Worm (Caenorhabditis elegans) whole organism, young adult: ENCODE data around the gene Y50D4A.10.
A peak's percentile ranks its signal among the peaks of the same experiment; 100 is the strongest.

Experiments used
- B0035.1 ChIP-seq: sonication (generic microtip); optimal IDR thresholded peaks from 2 replicates; lab custom pipeline; 2016; ENCODE audit warnings: missing genetic modification characterization, mild to moderate bottlenecking, missing compliant biosample characterization, missing genotype, missing genetic modification reagents
- B0261.1 ChIP-seq: sonication (generic microtip); optimal IDR thresholded peaks from 2 replicates; lab custom pipeline; 2016; ENCODE audit warnings: mild to moderate bottlenecking, missing genetic modification characterization, moderate library complexity, missing compliant biosample characterization
- B0336.3 ChIP-seq: fragments of 200-800 bp; sonication (Bioruptor generic); IDR thresholded peaks from 2 replicates; pipeline ENCODE4 v1.3.6; 2022; ENCODE audit warnings: missing genetic modification characterization, missing compliant biosample characterization
- F23B12.7 ChIP-seq: sonication (generic microtip); optimal IDR thresholded peaks from 2 replicates; lab custom pipeline; 2017; ENCODE audit warnings: missing genetic modification characterization, mild to moderate bottlenecking, missing compliant biosample characterization, antibody characterized with exemption, moderate library complexity; ENCODE audit not compliant: insufficient read depth
- F37B4.10 ChIP-seq: fragments of 200-800 bp; sonication (Bioruptor generic); IDR thresholded peaks from 2 replicates; pipeline ENCODE4 v1.3.6; 2022; ENCODE audit warnings: missing genetic modification characterization, missing compliant biosample characterization
- T26A5.8 ChIP-seq: sonication (generic microtip); optimal IDR thresholded peaks from 2 replicates; lab custom pipeline; 2016; ENCODE audit warnings: missing genetic modification characterization, missing compliant biosample characterization
- Y53F4B.3 ChIP-seq: fragments of 200-800 bp; sonication (Bioruptor generic); IDR thresholded peaks from 2 replicates; pipeline ENCODE4 v1.3.6; 2022; ENCODE audit warnings: missing genetic modification reagents, missing genetic modification characterization, missing compliant biosample characterization
- Y56A3A.18 ChIP-seq: fragments of 200-800 bp; sonication (Bioruptor generic); IDR thresholded peaks from 2 replicates; pipeline ENCODE4 v1.3.6; 2022; ENCODE audit warnings: missing genetic modification reagents, missing genetic modification characterization, missing compliant biosample characterization
- Y79H2A.3 ChIP-seq: fragments of 200-800 bp; sonication (Bioruptor generic); conservative IDR thresholded peaks from 2 replicates; pipeline ENCODE4 v1.3.6; 2022; ENCODE audit warnings: missing genetic modification reagents, missing genetic modification characterization, missing compliant biosample characterization
- ama-1 ChIP-seq, 3 experiments: fragments of 150-350 bp in 1 of 3; sonication (generic microtip) in 2 of 3; optimal IDR thresholded peaks; 2 replicates each; lab custom pipeline; 2014 to 2018; ENCODE audit warnings: missing biosample characterization in 2 of 3, missing genetic modification characterization in 2 of 3, missing genetic modification reagents in 2 of 3
- aptf-3 ChIP-seq: fragments of 200-800 bp; sonication (Bioruptor generic); IDR thresholded peaks from 2 replicates; pipeline ENCODE4 v1.3.6; 2022; ENCODE audit warnings: missing genetic modification characterization, missing compliant biosample characterization
- cebp-2 ChIP-seq: fragments of 200-800 bp; sonication (Bioruptor generic); IDR thresholded peaks from 2 replicates; pipeline ENCODE4 v1.3.6; 2022; ENCODE audit warnings: missing genetic modification characterization, missing compliant biosample characterization
- ceh-58 ChIP-seq: fragments of 200-800 bp; sonication (Bioruptor generic); IDR thresholded peaks from 2 replicates; pipeline ENCODE4 v1.3.6; 2022; ENCODE audit warnings: missing genetic modification characterization, missing compliant biosample characterization
- dpff-1 ChIP-seq: sonication (generic microtip); optimal IDR thresholded peaks from 2 replicates; lab custom pipeline; 2017; ENCODE audit warnings: mild to moderate bottlenecking, missing genetic modification characterization, missing compliant biosample characterization
- egrh-3 ChIP-seq: fragments of 200-800 bp; sonication (Bioruptor generic); IDR thresholded peaks from 2 replicates; pipeline ENCODE4 v1.3.6; 2022; ENCODE audit warnings: missing genetic modification reagents, missing genetic modification characterization, missing compliant biosample characterization
- ets-4 ChIP-seq: fragments of 200-800 bp; sonication (Bioruptor generic); optimal IDR thresholded peaks from 2 replicates; lab custom pipeline; 2018; ENCODE audit warnings: mild to moderate bottlenecking, missing genetic modification characterization, missing compliant biosample characterization
- hlh-26 ChIP-seq: fragments of 200-800 bp; sonication (Bioruptor generic); conservative IDR thresholded peaks from 2 replicates; pipeline ENCODE4 v1.3.6; 2022; ENCODE audit warnings: missing genetic modification reagents, missing genetic modification characterization, missing compliant biosample characterization
- hsf-1 ChIP-seq: fragments of 200-800 bp; sonication (Bioruptor generic); IDR thresholded peaks from 2 replicates; pipeline ENCODE4 v1.3.6; 2022; ENCODE audit warnings: missing genetic modification reagents, missing genetic modification characterization, missing compliant biosample characterization
- let-526 ChIP-seq: fragments of 200-800 bp; sonication (Bioruptor generic); IDR thresholded peaks from 2 replicates; pipeline ENCODE4 v1.3.6; 2022; ENCODE audit warnings: missing genetic modification reagents, missing genetic modification characterization, missing compliant biosample characterization
- lin-26 ChIP-seq: fragments of 200-800 bp; sonication (Bioruptor generic); IDR thresholded peaks from 2 replicates; pipeline ENCODE4 v1.3.6; 2022; ENCODE audit warnings: missing genetic modification reagents, missing genetic modification characterization, missing compliant biosample characterization
- lin-40 ChIP-seq: sonication (generic microtip); optimal IDR thresholded peaks from 2 replicates; lab custom pipeline; 2016; ENCODE audit warnings: missing genetic modification characterization, mild to moderate bottlenecking, missing compliant biosample characterization, missing genotype, missing genetic modification reagents
- madf-3 ChIP-seq: fragments of 200-800 bp; sonication (Bioruptor generic); IDR thresholded peaks from 2 replicates; pipeline ENCODE4 v1.3.6; 2022; ENCODE audit warnings: missing genetic modification reagents, missing genetic modification characterization, missing compliant biosample characterization
- mcd-1 ChIP-seq: fragments of 200-800 bp; sonication (Bioruptor generic); IDR thresholded peaks from 2 replicates; pipeline ENCODE4 v1.3.6; 2022; ENCODE audit warnings: missing genetic modification reagents, missing genetic modification characterization, missing compliant biosample characterization
- nfyb-1 ChIP-seq: fragments of 200-800 bp; sonication (Bioruptor generic); IDR thresholded peaks from 2 replicates; pipeline ENCODE4 v1.3.6; 2022; ENCODE audit warnings: missing genetic modification reagents, missing genetic modification characterization, missing compliant biosample characterization
- nhr-179 ChIP-seq: sonication (generic microtip); optimal IDR thresholded peaks from 2 replicates; lab custom pipeline; 2016; ENCODE audit warnings: mild to moderate bottlenecking, missing genetic modification characterization, missing compliant biosample characterization
- nhr-27 ChIP-seq: fragments of 200-800 bp; sonication (Bioruptor generic); optimal IDR thresholded peaks from 2 replicates; lab custom pipeline; 2018; ENCODE audit warnings: mild to moderate bottlenecking, missing genetic modification characterization, moderate library complexity, missing compliant biosample characterization
- nhr-80 ChIP-seq: sonication (generic microtip); optimal IDR thresholded peaks from 2 replicates; lab custom pipeline; 2016; ENCODE audit warnings: missing genetic modification characterization, missing compliant biosample characterization
- nhr-90 ChIP-seq: sonication (generic microtip); optimal IDR thresholded peaks from 2 replicates; lab custom pipeline; 2016; ENCODE audit warnings: missing genotype, mild to moderate bottlenecking, missing genetic modification characterization, missing compliant biosample characterization
- repo-1 ChIP-seq: sonication (generic microtip); optimal IDR thresholded peaks from 2 replicates; lab custom pipeline; 2017; ENCODE audit warnings: mild to moderate bottlenecking, missing genetic modification characterization, missing compliant biosample characterization
- sdz-38 ChIP-seq: sonication (generic microtip); optimal IDR thresholded peaks from 2 replicates; lab custom pipeline; 2016; ENCODE audit warnings: missing genotype, missing genetic modification characterization, missing compliant biosample characterization
- tbp1 ChIP-seq: fragments of 200-800 bp; sonication (Bioruptor generic); optimal IDR thresholded peaks from 2 replicates; lab custom pipeline; 2018; ENCODE audit warnings: mild to moderate bottlenecking, missing genetic modification characterization, missing compliant biosample characterization
- unc-62 ChIP-seq: fragments of 150-350 bp; optimal IDR thresholded peaks from 2 replicates; lab custom pipeline; 2014; ENCODE audit warnings: missing biosample characterization, missing genetic modification reagents, missing genetic modification characterization
- zfh-2 ChIP-seq: fragments of 200-800 bp; sonication (Bioruptor generic); conservative IDR thresholded peaks from 2 replicates; pipeline ENCODE4 v1.3.6; 2022; ENCODE audit warnings: missing genetic modification reagents, missing genetic modification characterization, missing compliant biosample characterization
- ztf-18 ChIP-seq: sonication (generic microtip); optimal IDR thresholded peaks from 2 replicates; lab custom pipeline; 2016; ENCODE audit warnings: missing genotype, mild to moderate bottlenecking, missing genetic modification characterization, missing compliant biosample characterization
- ztf-28 ChIP-seq: fragments of 200-800 bp; sonication (Bioruptor generic); IDR thresholded peaks from 2 replicates; pipeline ENCODE4 v1.3.6; 2022; ENCODE audit warnings: missing genetic modification reagents, missing genetic modification characterization, missing compliant biosample characterization

Y50D4A.10 gene

DNA sequence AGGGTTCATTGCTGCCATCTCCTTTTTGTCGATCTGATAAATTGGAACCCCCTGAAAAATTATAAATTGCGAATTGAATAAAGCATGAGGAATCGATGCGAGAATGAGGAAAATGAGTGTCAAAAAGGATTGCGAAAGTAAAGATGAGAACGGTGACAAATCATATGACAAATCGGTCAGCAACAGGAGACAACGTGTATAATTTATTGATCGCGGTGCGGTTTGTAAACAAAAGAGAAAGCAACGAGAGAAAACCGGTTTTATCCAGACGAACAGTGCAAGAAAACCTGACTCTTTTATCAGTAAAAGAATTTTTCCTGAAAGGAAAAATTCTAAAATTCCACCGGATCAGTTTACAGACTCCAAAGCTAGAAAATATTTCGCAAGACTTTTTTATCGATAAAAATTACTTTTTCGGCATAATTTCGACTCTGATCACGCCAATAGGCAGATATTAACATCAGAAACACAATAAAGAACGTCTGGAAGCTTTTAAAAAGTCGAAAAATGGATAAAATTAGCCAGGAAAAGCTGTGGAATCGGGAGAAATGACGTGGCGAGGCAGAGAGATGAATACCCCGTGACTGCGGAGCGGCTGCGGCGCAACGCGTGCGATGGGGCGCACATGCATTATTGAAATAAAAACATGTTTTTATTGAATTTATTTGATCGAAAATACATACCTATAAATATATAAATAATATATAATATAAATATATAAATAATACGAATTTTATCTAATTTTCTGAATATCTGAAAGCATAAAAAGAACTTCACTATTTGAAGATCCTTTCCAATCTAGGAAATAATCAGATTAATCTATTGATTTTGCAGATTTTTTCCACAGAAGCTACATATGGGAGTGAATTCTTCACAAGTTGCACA, 43.8 kb upstream of the Y50D4A.10 start, which contains the start of the genes rab-1 and C39F7.5 (continued):
- peak; percentile 2 for TF ChIP-seq ztf-18
- peak; percentile 23 for TF ChIP-seq tbp1 (GFP tag; lab: Kevin White, UChicago)
- peak; percentile 43 for TF ChIP-seq nhr-80 (tag; lab: Kevin White, UChicago)
- no peak for TF ChIP-seq unc-62 (GFP tag; lab: Kevin White, UChicago)

DNA sequence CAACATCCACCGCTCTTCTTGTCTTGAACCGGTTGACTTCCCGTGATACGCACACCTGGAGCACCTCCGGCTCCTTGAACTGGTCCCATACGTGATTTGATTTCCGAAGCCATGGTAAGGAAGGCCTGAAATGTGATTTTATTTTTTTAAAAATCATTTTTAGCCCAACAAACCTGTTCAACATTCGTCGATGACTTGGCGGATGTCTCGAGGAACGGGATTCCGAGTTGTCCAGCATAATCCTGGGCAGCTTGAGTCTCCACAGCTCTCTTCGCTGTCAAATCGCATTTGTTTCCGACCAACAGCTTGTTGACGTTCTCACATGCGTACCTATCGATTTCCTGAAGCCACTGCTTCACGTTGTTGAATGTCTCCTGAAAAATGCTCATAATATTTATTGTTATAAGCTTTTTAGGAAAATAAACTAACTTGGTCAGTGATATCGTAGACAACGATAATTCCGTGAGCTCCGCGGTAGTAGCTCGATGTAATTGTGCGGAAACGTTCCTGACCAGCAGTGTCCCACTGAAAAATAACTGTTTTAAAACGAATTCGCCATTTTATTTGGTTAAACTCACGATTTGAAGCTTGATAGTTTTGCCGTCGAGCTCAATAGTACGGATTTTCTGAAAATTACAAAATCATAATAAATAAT, 42.8 kb upstream of the Y50D4A.10 start:
- TF ChIP-seq aptf-3 (GFP tag; lab: Robert Waterston, UW) (0 out of 2 replicates have a peak, but pooled peaks have one; percentile 42), dpff-1 (tag; lab: Kevin White, UChicago) (peak; percentile 18), cebp-2 (0 out of 2 replicates have a peak, but pooled peaks have one; percentile 7), Y53F4B.3 (GFP tag; lab: Robert Waterston, UW) (no peak), repo-1 (tag; lab: Kevin White, UChicago) (peak; percentile 61), ceh-58 (GFP tag; lab: Robert Waterston, UW) (no peak), hsf-1 (GFP tag; lab: Robert Waterston, UW) (0 out of 2 replicates have a peak, but pooled peaks have one; percentile 52), nhr-27 (tag; lab: Kevin White, UChicago) (no peak), B0336.3 (GFP tag; lab: Robert Waterston, UW) (0 out of 2 replicates have a peak, but pooled peaks have one; percentile 9)

DNA sequence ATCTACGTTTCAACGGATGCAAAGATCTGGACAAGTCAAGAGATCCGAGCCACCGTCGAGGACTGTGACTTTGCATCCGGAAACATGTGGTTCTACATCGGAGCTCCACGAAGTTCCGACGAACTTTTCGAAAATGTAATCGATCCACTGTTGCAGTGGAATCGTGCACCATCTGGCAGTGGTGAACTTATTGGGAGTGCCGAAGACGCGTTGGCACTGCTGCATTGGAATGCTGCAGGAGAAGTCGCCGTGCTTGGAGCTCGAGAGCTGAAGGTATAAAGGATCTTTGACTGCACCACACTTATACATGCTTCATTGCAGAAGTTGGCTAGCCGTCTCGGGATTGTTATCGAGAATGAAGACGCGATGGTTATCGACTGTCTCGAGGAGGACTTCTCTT, 41.7 kb upstream of the Y50D4A.10 start:
- no peak for TF ChIP-seq ztf-18
- TF ChIP-seq let-526 (GFP tag; lab: Robert Waterston, UW), result no peak
- TF ChIP-seq sdz-38 (tag; lab: Kevin White, UChicago), result no peak
- TF ChIP-seq lin-40 (tag; lab: Kevin White, UChicago), result no peak
- no peak for TF ChIP-seq ceh-58 (GFP tag; lab: Robert Waterston, UW)
- TF ChIP-seq dpff-1 (tag; lab: Kevin White, UChicago), result no peak
- 0 out of 2 replicates have a peak, but pooled peaks have one; percentile 6 for TF ChIP-seq ztf-28
- TF ChIP-seq nfyb-1 (GFP tag; lab: Robert Waterston, UW), result 0 out of 2 replicates have a peak, but pooled peaks have one; percentile 28
- 0 out of 2 replicates have a peak, but pooled peaks have one; percentile 12 for TF ChIP-seq madf-3 (GFP tag; lab: Robert Waterston, UW)
- no peak for TF ChIP-seq ets-4 (GFP tag; lab: Kevin White, UChicago)
- TF ChIP-seq B0035.1 (tag; lab: Kevin White, UChicago), result peak; percentile 9
- peak; percentile 46 for TF ChIP-seq mcd-1 (GFP tag; lab: Robert Waterston, UW)
- peak; percentile 40; the same call in 1 of the 2 replicates for TF ChIP-seq Y79H2A.3 (GFP tag; lab: Robert Waterston, UW)
- TF ChIP-seq B0336.3 (GFP tag; lab: Robert Waterston, UW), result peak; percentile 43; the same call in 1 of the 2 replicates
- no peak for TF ChIP-seq lin-26 (GFP tag; lab: Robert Waterston, UW)
- TF ChIP-seq hlh-26 (GFP tag; lab: Robert Waterston, UW), result no peak
- TF ChIP-seq ama-1 (optimal IDR thresholded peaks at IDR 0.05; lab: Kevin White, UChicago), result peak; percentile 53
- TF ChIP-seq ama-1 (GFP tag; optimal IDR thresholded peaks at IDR 0.05; lab: Kevin White, UChicago), result no peak
- 0 out of 2 replicates have a peak, but pooled peaks have one; percentile 11 for TF ChIP-seq Y56A3A.18 (GFP tag; lab: Robert Waterston, UW)
- no peak for TF ChIP-seq repo-1 (tag; lab: Kevin White, UChicago)
- TF ChIP-seq zfh-2, result peak; percentile 66; the same call in 1 of the 2 replicates
- TF ChIP-seq F23B12.7 (tag; lab: Kevin White, UChicago), result no peak
- peak; percentile 29 for TF ChIP-seq nhr-90
- no peak for TF ChIP-seq nhr-179 (tag; lab: Kevin White, UChicago)
- no peak for TF ChIP-seq B0261.1 (tag; lab: Kevin White, UChicago)
- no peak for TF ChIP-seq F37B4.10
- TF ChIP-seq T26A5.8 (tag; lab: Kevin White, UChicago), result no peak
- no peak for TF ChIP-seq egrh-3
- peak; percentile 46; the same call in 1 of the 2 replicates for TF ChIP-seq hsf-1 (GFP tag; lab: Robert Waterston, UW)
